Worm (Caenorhabditis elegans): ENCODE results near the gene dpl-1.

DNA sequence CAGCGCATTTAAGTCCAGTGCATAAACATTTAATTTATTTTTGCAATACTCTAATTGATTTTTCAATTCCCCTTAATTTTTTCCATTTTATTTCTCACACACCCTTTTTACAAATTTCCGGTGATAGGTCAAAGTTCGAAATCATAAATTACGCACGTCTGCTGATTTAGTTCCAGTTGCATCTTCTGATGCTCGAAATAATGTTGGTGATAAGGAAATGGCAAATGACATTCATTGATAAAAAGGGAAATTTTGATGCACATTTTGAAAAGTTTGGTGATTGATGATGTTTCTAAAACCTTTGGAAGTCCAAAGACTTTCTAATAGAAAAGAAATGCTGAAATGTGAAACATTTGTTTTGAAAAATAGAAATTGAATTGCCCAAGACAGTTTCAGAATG lies 12.6 kb upstream of the dpl-1 start:
- TF ChIP-seq F13H6.1 (tag; optimal IDR thresholded peaks at IDR 0.05) (no peak), ama-1 (optimal IDR thresholded peaks at IDR 0.05) (no peak), elt-4 (tag; optimal IDR thresholded peaks at IDR 0.05) (no peak), ttx-3 (tag; optimal IDR thresholded peaks at IDR 0.05) (no peak), sox-4 (tag; optimal IDR thresholded peaks at IDR 0.05) (no peak), pha-4 (tag; optimal IDR thresholded peaks at IDR 0.05) (no peak), gmeb-2 (tag; optimal IDR thresholded peaks at IDR 0.05) (no peak), npax-4 (tag; optimal IDR thresholded peaks at IDR 0.05) (no peak), fkh-10 (GFP tag; optimal IDR thresholded peaks at IDR 0.05) (no peak), nfya-1 (tag; optimal IDR thresholded peaks at IDR 0.05) (no peak), ceh-18 (tag; optimal IDR thresholded peaks at IDR 0.05) (no peak)

All from whole organism, late embryonic.